Worm (Caenorhabditis elegans) whole organism, L2 larva: ENCODE results near the gene col-131.

Source experiments
- lsy-2 ChIP-seq, 2 experiments: fragments of 150-350 bp in 1 of 2; sonication (generic microtip) in 1 of 2; optimal IDR thresholded peaks; 2 replicates each; lab custom pipeline; 2014 to 2017; ENCODE audit warnings: missing biosample characterization in 2 of 2, missing genetic modification characterization in 2 of 2
- nhr-11 ChIP-seq: fragments of 150-350 bp; optimal IDR thresholded peaks from 2 replicates; lab custom pipeline; 2014; ENCODE audit warnings: missing biosample characterization, missing genetic modification characterization
- ztf-4 ChIP-seq: fragments of 150-350 bp; optimal IDR thresholded peaks from 2 replicates; lab custom pipeline; 2014; ENCODE audit warnings: missing biosample characterization, missing genetic modification characterization

ce11 chrIV:13093677-13094076 is 26.6 kb upstream of the col-131 start, which contains the start of the genes prcc-1 and C39E9.12:
- TF ChIP-seq ztf-4 (tag; lab: Kevin White, UChicago) (no peak), nhr-11 (tag; lab: Kevin White, UChicago) (no peak), lsy-2 (tag; optimal IDR thresholded peaks at IDR 0.05; lab: Kevin White, UChicago) (peak; percentile 31 to 86)
